Worm (Caenorhabditis elegans) whole organism, midembryonic: ENCODE results near the gene R03H10.11.
"Not testable (repeated sequence)": the region's sequence is repeated elsewhere in the genome, so short reads cannot be mapped to it uniquely, and the experiment has no call there.

Experiments
- T22C8.4 ChIP-seq: fragments of 200-800 bp; sonication (Bioruptor generic); IDR thresholded peaks from 2 replicates; pipeline ENCODE4 v1.3.6; 2022; ENCODE audit warnings: missing genetic modification characterization, missing compliant biosample characterization
- cog-1 ChIP-seq: sonication (generic microtip); optimal IDR thresholded peaks from 2 replicates; lab custom pipeline; 2016; ENCODE audit warnings: missing genetic modification characterization, missing compliant biosample characterization
- flt-1 ChIP-seq: fragments of 200-800 bp; sonication (Bioruptor generic); IDR thresholded peaks from 2 replicates; pipeline ENCODE4 v1.3.6; 2022; ENCODE audit warnings: missing genetic modification characterization, missing compliant biosample characterization
- klf-2 ChIP-seq: fragments of 200-800 bp; sonication (Bioruptor generic); conservative IDR thresholded peaks from 2 replicates; pipeline ENCODE4 v1.3.6; 2022; ENCODE audit warnings: missing genetic modification reagents, missing genetic modification characterization, missing compliant biosample characterization
- med-1 ChIP-seq: sonication (generic microtip); optimal IDR thresholded peaks from 2 replicates; lab custom pipeline; 2017; ENCODE audit warnings: missing genetic modification characterization, mild to moderate bottlenecking, missing compliant biosample characterization, antibody characterized with exemption, missing genetic modification reagents; ENCODE audit not compliant: insufficient read depth
- ref-1 ChIP-seq: fragments of 200-800 bp; sonication (Bioruptor generic); conservative IDR thresholded peaks from 2 replicates; pipeline ENCODE4 v1.3.6; 2022; ENCODE audit warnings: missing genetic modification reagents, missing genetic modification characterization, missing compliant biosample characterization
- tab-1 ChIP-seq: fragments of 200-800 bp; sonication (Bioruptor generic); IDR thresholded peaks from 2 replicates; pipeline ENCODE4 v1.3.6; 2022; ENCODE audit warnings: missing genetic modification characterization, missing compliant biosample characterization
- ztf-23 ChIP-seq: fragments of 200-800 bp; sonication (Bioruptor generic); IDR thresholded peaks from 2 replicates; pipeline ENCODE4 v1.3.6; 2022; ENCODE audit warnings: missing genetic modification reagents, missing genetic modification characterization, missing compliant biosample characterization
- ztf-29 ChIP-seq: fragments of 200-800 bp; sonication (Bioruptor generic); IDR thresholded peaks from 2 replicates; pipeline ENCODE4 v1.3.6; 2022; ENCODE audit warnings: missing genetic modification reagents, missing genetic modification characterization, missing compliant biosample characterization

R03H10.11 gene

DNA sequence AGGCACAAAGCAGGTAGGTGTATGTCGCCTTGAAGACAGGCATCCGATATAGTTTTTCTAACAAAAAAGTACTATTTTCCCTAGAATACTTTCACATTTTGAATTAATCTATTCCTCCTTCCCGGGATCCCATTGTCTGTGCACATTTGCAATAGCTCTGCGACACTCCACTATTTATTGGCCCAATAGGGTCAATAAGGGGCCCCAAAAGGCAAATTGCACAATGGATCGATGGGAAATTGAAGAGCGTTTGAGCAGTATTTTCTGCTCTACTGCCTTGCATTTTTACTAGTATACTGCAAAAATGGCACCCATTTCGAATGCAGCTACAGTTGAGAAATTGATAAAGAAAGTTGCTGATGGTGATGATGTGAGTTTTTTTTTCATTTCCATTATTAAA lies at the start of gene R03H10.11:
R03H10.11 (plus strand) TSS at position 301 of the 400 bp plus-strand sequence.
- TF ChIP-seq ref-1 (GFP tag; lab: Robert Waterston, UW) (no peak), flt-1 (GFP tag; lab: Robert Waterston, UW) (no peak), med-1 (GFP tag; lab: Kevin White, UChicago) (no peak), ztf-23 (GFP tag; lab: Robert Waterston, UW) (no peak), klf-2 (GFP tag; lab: Robert Waterston, UW) (no peak), cog-1 (tag; lab: Kevin White, UChicago) (no peak), ztf-29 (GFP tag; lab: Robert Waterston, UW) (no peak), T22C8.4 (GFP tag; lab: Robert Waterston, UW) (no peak), tab-1 (no peak)

ce11 chrII:4133332-4133731 lies 49.1 kb upstream of the R03H10.11 start:
- TF ChIP-seq ztf-23 (GFP tag; lab: Robert Waterston, UW) (no peak), ref-1 (GFP tag; lab: Robert Waterston, UW) (no peak), klf-2 (GFP tag; lab: Robert Waterston, UW) (no peak), tab-1 (no peak), flt-1 (GFP tag; lab: Robert Waterston, UW) (no peak), cog-1 (tag; lab: Kevin White, UChicago) (no peak), med-1 (GFP tag; lab: Kevin White, UChicago) (no peak), ztf-29 (GFP tag; lab: Robert Waterston, UW) (no peak), T22C8.4 (GFP tag; lab: Robert Waterston, UW) (no peak)

ce11 chrII:4134688-4135087 lies 47.8 kb upstream of the R03H10.11 start:
- no peak for TF ChIP-seq tab-1
- no peak for TF ChIP-seq ref-1 (GFP tag; lab: Robert Waterston, UW)
- no peak for TF ChIP-seq cog-1 (tag; lab: Kevin White, UChicago)
- TF ChIP-seq klf-2 (GFP tag; lab: Robert Waterston, UW) = no peak
- no peak for TF ChIP-seq ztf-23 (GFP tag; lab: Robert Waterston, UW)
- no peak for TF ChIP-seq med-1 (GFP tag; lab: Kevin White, UChicago)
- no peak for TF ChIP-seq flt-1 (GFP tag; lab: Robert Waterston, UW)
- no peak for TF ChIP-seq ztf-29 (GFP tag; lab: Robert Waterston, UW)
- no peak for TF ChIP-seq T22C8.4 (GFP tag; lab: Robert Waterston, UW)

- TF ChIP-seq ref-1, ztf-23, T22C8.4 (GFP tag; lab: Robert Waterston, UW): not testable (repeated sequence)
Observed at ce11 chrII:4135259-4135658, 47.2 kb upstream of the R03H10.11 start, which contains the start of gene ast-1. Gene ast-1, minus strand, starts transcription at chrII:4135359.

DNA sequence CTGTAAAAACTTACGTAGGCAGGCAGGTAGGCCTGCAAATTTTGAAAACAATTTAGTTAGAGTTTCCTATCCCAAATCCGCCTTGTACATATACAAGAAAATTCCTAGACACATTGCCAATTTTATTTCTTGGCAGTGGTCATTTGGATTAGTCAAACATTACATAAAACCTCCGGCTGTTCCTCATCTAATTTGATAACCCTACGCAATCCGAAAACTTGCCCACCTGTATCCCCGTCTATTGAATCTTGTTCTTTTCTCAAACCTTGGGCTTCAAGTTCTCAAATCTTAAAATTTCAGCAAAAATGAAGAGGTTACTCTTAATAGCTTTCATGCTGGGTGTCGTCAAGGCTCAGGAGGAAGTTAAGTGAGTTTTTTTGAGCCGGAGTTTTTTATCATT lies 36.4 kb upstream of the R03H10.11 start, which contains the start of gene F56D3.1:
F56D3.1 (plus strand) TSS at position 301 of the 400 bp plus-strand sequence.
- no peak for TF ChIP-seq T22C8.4 (GFP tag; lab: Robert Waterston, UW)
- no peak for TF ChIP-seq ref-1 (GFP tag; lab: Robert Waterston, UW)
- TF ChIP-seq ztf-23 (GFP tag; lab: Robert Waterston, UW) = no peak
- no peak for TF ChIP-seq flt-1 (GFP tag; lab: Robert Waterston, UW)
- TF ChIP-seq ztf-29 (GFP tag; lab: Robert Waterston, UW) = no peak
- TF ChIP-seq cog-1 (tag; lab: Kevin White, UChicago) = no peak
- TF ChIP-seq med-1 (GFP tag; lab: Kevin White, UChicago) = no peak
- no peak for TF ChIP-seq klf-2 (GFP tag; lab: Robert Waterston, UW)
- TF ChIP-seq tab-1 = no peak

ce11 chrII:4150211-4150610 lies 32.3 kb upstream of the R03H10.11 start:
- no peak for TF ChIP-seq ztf-29 (GFP tag; lab: Robert Waterston, UW)
- TF ChIP-seq cog-1 (tag; lab: Kevin White, UChicago) = no peak
- TF ChIP-seq T22C8.4 (GFP tag; lab: Robert Waterston, UW) = no peak
- no peak for TF ChIP-seq tab-1
- TF ChIP-seq klf-2 (GFP tag; lab: Robert Waterston, UW) = no peak
- TF ChIP-seq ref-1 (GFP tag; lab: Robert Waterston, UW) = no peak
- TF ChIP-seq ztf-23 (GFP tag; lab: Robert Waterston, UW) = no peak

DNA sequence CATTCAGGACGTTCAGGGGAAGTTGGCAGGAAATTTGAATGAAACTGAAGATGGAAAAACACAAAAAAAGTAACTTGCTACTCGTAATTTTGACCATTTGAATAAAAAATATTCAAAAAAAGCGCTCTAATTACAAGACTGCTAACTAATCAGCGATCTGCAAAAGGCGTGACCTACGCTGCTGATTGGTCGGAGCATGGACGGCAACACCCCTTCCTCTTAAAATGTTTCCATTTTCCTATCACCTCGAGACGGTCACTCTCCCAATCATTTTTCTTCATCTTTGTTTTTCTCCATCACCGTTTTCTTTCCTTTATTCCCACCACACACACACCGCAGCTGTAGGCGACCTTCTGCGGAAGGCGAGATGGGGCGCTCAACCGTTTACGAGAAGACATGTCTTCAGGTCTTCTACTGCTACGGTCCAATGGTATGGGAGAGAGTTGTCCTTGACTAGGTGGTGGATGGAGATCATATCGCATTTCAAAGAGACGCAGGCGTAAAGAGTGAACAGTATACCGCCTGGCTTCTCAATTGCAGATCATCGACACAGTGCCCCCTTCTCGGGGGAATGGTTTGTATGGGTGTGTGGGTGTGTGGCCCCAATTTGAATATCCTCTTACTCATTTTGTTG lies 30.8 kb upstream of the R03H10.11 start:
- no peak for TF ChIP-seq cog-1 (tag; lab: Kevin White, UChicago)
- TF ChIP-seq tab-1 = no peak
- no peak for TF ChIP-seq T22C8.4 (GFP tag; lab: Robert Waterston, UW)
- TF ChIP-seq klf-2 (GFP tag; lab: Robert Waterston, UW) = no peak
- no peak for TF ChIP-seq ref-1 (GFP tag; lab: Robert Waterston, UW)
- no peak for TF ChIP-seq flt-1 (GFP tag; lab: Robert Waterston, UW)
- TF ChIP-seq med-1 (GFP tag; lab: Kevin White, UChicago) = no peak

DNA sequence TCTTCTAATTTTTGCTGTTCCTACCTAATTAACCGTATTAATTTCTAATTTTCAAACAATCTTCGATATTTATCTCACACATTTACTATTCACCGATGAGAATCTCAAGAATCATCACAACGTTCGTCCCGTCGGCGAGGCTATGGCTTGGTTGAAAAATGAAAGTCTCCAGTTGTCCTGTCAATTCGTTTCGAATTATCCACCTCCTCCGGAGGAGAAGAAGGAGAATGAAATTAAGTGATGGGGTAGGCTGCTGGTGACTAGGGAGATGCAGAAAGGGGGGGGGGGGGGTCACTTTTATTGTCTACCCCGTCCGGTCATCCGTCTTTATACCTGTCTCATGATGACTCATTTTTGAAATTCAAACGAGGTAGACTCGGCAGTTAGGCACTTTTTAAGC lies 29.6 kb upstream of the R03H10.11 start:
- TF ChIP-seq tab-1 = no peak
- TF ChIP-seq cog-1 (tag; lab: Kevin White, UChicago) = no peak
- no peak for TF ChIP-seq med-1 (GFP tag; lab: Kevin White, UChicago)
- TF ChIP-seq ztf-23 (GFP tag; lab: Robert Waterston, UW) = no peak
- TF ChIP-seq T22C8.4 (GFP tag; lab: Robert Waterston, UW) = no peak

- peak; percentile 49; the same call in 1 of the 2 replicates for TF ChIP-seq ztf-29 (GFP tag; lab: Robert Waterston, UW)
- TF ChIP-seq flt-1 (GFP tag; lab: Robert Waterston, UW) = no peak
- no peak for TF ChIP-seq klf-2 (GFP tag; lab: Robert Waterston, UW)
- TF ChIP-seq tab-1 = no peak
- no peak for TF ChIP-seq ztf-23 (GFP tag; lab: Robert Waterston, UW)
- no peak for TF ChIP-seq ref-1 (GFP tag; lab: Robert Waterston, UW)
Observed at ce11 chrII:4155112-4155823, 27.2 kb upstream of the R03H10.11 start, which contains the start of gene R03H10.2. Gene R03H10.2, plus strand, starts transcription at chrII:4155773.
